Worm (Caenorhabditis elegans) whole organism, L4/young adult: Measurements from ENCODE around the gene R05H11.2.

Experiments used
- W03F9.2 ChIP-seq: fragments of 150-350 bp; optimal IDR thresholded peaks from 2 replicates; lab custom pipeline; 2014; ENCODE audit warnings: missing biosample characterization, missing genetic modification characterization
- dao-5 ChIP-seq: sonication (generic microtip); optimal IDR thresholded peaks from 2 replicates; lab custom pipeline; 2016; ENCODE audit warnings: missing genotype, missing genetic modification characterization, moderate library complexity, missing compliant biosample characterization
- him-1 ChIP-seq: sonication (generic microtip); optimal IDR thresholded peaks from 2 replicates; lab custom pipeline; 2016; ENCODE audit warnings: missing genotype, missing genetic modification reagents, missing genetic modification characterization, missing compliant biosample characterization

The R05H11.2 gene

DNA sequence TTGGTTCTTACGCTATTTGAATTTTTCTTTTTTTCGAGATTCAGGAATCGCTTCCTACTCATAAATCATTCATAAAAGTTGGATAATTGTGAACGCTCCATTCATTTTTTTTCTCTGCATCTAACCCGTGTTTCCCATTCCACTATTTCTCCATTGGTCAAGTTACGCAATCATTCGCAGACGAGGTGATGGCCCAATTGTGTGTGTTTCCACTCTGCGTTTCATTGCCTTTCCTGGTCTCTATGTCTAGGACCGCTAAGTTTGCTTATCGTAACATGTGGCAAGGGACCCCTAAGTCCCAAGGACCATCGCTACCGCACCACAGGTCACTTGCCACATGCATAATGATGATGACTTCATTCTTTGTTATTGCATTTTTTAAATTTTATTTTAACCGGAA lies 28.0 kb downstream of the R05H11.2 start:
- TF ChIP-seq him-1 (tag; lab: Kevin White, UChicago) (no peak), dao-5 (no peak), W03F9.2 (tag; lab: Kevin White, UChicago) (no peak)

DNA sequence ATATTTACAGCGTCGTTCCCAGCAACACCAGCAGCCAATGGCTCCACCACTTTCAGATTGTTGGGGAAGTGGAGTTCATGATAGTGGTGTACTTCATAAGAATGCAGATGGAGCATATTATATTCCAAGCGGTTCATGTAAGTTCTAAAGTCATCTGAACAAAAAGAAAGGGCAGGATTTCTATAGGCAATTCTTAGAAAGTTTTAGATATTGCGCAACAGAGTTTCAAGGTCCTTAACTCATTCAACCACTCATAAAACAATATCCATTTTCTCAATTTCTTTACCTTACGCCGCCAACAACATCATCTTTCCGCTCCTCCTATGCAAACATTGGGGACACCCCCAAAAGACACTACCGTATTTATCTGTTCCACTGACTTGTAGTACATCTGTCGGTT lies 33.2 kb downstream of the R05H11.2 start:
- TF ChIP-seq W03F9.2 (tag; lab: Kevin White, UChicago) (no peak), him-1 (tag; lab: Kevin White, UChicago) (no peak), dao-5 (no peak)

DNA sequence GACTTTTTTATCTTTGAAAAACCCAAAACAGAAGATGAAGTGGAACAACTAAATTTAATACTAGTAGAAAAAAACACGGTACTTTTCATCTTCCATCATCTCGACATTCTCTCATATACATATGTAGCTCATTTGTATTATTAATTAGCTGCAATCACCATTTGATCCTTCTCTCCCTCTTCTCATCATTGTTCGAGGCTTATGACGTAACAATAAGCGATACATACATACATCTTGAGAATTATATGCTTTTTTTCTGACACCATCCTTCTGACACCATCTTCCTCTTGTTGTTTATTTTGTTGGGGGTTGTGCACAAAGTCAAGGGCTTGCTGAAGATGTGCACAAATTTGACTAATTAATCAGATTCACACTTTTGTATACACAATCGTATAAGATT lies 39.2 kb downstream of the R05H11.2 start:
- TF ChIP-seq W03F9.2 (tag; lab: Kevin White, UChicago): no peak
- TF ChIP-seq dao-5: no peak
- no peak for TF ChIP-seq him-1 (tag; lab: Kevin White, UChicago)

DNA sequence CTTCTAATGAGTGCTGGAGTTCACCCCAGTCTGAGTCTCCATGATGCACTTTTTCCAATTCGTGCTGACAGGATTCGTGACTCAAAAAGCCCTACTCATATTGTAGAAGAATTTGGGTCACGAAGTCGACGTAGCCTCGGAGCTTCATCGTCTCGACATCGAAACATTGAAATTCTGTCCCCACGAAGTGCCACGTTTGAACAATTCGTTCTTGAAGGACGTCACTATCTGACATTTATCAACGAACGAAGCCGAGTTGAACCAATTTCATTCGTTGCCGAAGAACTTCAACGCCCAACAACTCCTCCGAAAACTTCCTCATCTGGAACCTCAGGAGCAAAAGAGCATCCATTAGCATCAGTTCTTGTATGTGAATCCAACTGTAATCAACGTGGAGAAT lies 41.0 kb downstream of the R05H11.2 start:
- TF ChIP-seq dao-5 (no peak), W03F9.2 (tag; lab: Kevin White, UChicago) (no peak), him-1 (tag; lab: Kevin White, UChicago) (no peak)

DNA sequence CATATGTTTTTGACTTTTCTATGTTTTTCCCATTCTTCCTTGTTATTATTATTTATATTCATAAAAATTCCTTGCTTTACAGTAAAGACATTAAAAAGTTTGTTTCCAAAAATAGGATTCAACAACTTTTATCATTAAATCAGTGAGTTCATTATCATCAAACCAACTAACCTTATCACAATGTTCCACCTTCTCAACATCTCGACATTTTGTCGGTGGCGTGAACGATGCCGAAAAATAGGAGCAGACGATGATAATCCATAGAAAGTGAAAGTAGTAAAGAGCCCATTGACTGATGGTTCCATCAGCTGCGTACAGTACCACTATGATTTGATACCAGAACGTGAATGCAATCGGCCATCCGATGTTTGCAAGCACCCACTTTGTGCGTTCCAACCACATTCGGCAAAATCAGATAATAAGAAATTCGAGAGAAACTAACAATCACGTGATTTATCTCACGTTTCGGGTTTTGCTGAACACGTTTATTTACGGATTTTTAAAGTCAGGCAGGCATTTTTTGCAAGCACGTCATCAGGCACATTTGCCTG lies 50.6 kb downstream of the R05H11.2 start, which contains the start of gene dhhc-5:
TSS of gene dhhc-5 (minus strand) at position 406 of the 551 bp plus-strand sequence.
- TF ChIP-seq W03F9.2 (tag; lab: Kevin White, UChicago) (no peak), dao-5 (no peak), him-1 (tag; lab: Kevin White, UChicago) (no peak)
